Worm (Caenorhabditis elegans) whole organism, young adult: ENCODE measurements around the gene irld-33.

ENCODE experiments used
- B0261.1 ChIP-seq: sonication (generic microtip); optimal IDR thresholded peaks from 2 replicates; lab custom pipeline; 2016; ENCODE audit warnings: mild to moderate bottlenecking, missing genetic modification characterization, moderate library complexity, missing compliant biosample characterization
- F22D6.2 ChIP-seq: sonication (generic microtip); optimal IDR thresholded peaks from 2 replicates; lab custom pipeline; 2016; ENCODE audit warnings: mild to moderate bottlenecking, missing genetic modification characterization, missing compliant biosample characterization
- F39B2.1 ChIP-seq: fragments of 200-800 bp; sonication (Bioruptor generic); IDR thresholded peaks from 2 replicates; pipeline ENCODE4 v1.3.6; 2022; ENCODE audit warnings: missing genetic modification reagents, missing genetic modification characterization, missing compliant biosample characterization
- Y56A3A.18 ChIP-seq: fragments of 200-800 bp; sonication (Bioruptor generic); IDR thresholded peaks from 2 replicates; pipeline ENCODE4 v1.3.6; 2022; ENCODE audit warnings: missing genetic modification reagents, missing genetic modification characterization, missing compliant biosample characterization
- aptf-3 ChIP-seq: fragments of 200-800 bp; sonication (Bioruptor generic); IDR thresholded peaks from 2 replicates; pipeline ENCODE4 v1.3.6; 2022; ENCODE audit warnings: missing genetic modification characterization, missing compliant biosample characterization
- hlh-12 ChIP-seq: sonication (generic microtip); optimal IDR thresholded peaks from 2 replicates; lab custom pipeline; 2016; ENCODE audit warnings: missing genetic modification characterization, missing compliant biosample characterization
- hmg-20 ChIP-seq: fragments of 200-800 bp; sonication (Bioruptor generic); IDR thresholded peaks from 2 replicates; pipeline ENCODE4 v1.3.6; 2022; ENCODE audit warnings: missing genetic modification reagents, missing genetic modification characterization, missing compliant biosample characterization
- let-607 ChIP-seq, 2 experiments: fragments of 200-800 bp in 1 of 2; sonication (Bioruptor generic) in 1 of 2; sonication (generic microtip) in 1 of 2; optimal IDR thresholded peaks; 2 replicates each; lab custom pipeline; 2016 to 2018; ENCODE audit warnings: mild to moderate bottlenecking in 2 of 2, missing compliant biosample characterization in 2 of 2, missing genetic modification characterization in 2 of 2, moderate library complexity in 2 of 2, missing genotype in 1 of 2
- mes-4 ChIP-seq: sonication (generic microtip); optimal IDR thresholded peaks from 2 replicates; lab custom pipeline; 2016; ENCODE audit warnings: missing genotype, missing genetic modification characterization, missing compliant biosample characterization
- nfyb-1 ChIP-seq: fragments of 200-800 bp; sonication (Bioruptor generic); IDR thresholded peaks from 2 replicates; pipeline ENCODE4 v1.3.6; 2022; ENCODE audit warnings: missing genetic modification reagents, missing genetic modification characterization, missing compliant biosample characterization
- rcor-1 ChIP-seq: fragments of 200-800 bp; sonication (Bioruptor generic); IDR thresholded peaks from 2 replicates; pipeline ENCODE4 v1.3.6; 2022; ENCODE audit warnings: missing genetic modification reagents, missing genetic modification characterization, missing compliant biosample characterization
- rec-8 ChIP-seq, 2 experiments: sonication (generic microtip); optimal IDR thresholded peaks; 2 replicates each; lab custom pipeline; 2016; ENCODE audit warnings: mild to moderate bottlenecking in 2 of 2, missing genetic modification characterization in 2 of 2, missing genetic modification reagents in 2 of 2, missing genotype in 2 of 2, missing biosample characterization in 1 of 2, missing compliant biosample characterization in 1 of 2, moderate library complexity in 1 of 2
- snpc-3.4 ChIP-seq: sonication (generic microtip); optimal IDR thresholded peaks from 2 replicates; lab custom pipeline; 2017; ENCODE audit warnings: missing genetic modification characterization, mild to moderate bottlenecking, missing compliant biosample characterization, antibody characterized with exemption, moderate library complexity, missing genotype, missing genetic modification reagents
- unc-62 ChIP-seq: fragments of 150-350 bp; optimal IDR thresholded peaks from 2 replicates; lab custom pipeline; 2014; ENCODE audit warnings: missing biosample characterization, missing genetic modification reagents, missing genetic modification characterization

DNA sequence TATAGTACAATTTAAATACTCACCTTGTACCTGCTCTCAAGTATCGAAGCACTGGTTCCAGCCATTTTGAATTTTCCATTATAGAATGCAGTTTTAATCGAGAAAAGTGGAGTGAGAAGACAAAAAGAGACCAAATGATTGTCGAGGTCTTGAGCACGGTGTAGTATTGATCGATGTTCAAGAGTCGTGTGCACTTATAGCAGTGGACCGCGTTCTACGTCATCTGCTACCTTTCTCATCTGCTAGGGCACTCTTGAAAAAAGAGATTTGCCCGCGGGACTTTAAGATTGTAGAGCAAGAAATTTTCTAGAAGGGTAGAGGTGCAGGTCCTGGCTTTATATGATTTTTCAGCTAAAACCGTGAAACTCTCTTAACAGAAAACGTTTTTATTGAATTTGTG, 46.0 kb upstream of the irld-33 start, which contains the start of gene fbxc-21:
- TF ChIP-seq unc-62 (GFP tag; lab: Kevin White, UChicago) = no peak
- no peak for TF ChIP-seq snpc-3.4 (tag; lab: Kevin White, UChicago)
- no peak for TF ChIP-seq Y56A3A.18
- no peak for TF ChIP-seq mes-4
- no peak for TF ChIP-seq let-607 (tag; optimal IDR thresholded peaks at IDR 0.05; lab: Kevin White, UChicago)
- TF ChIP-seq F22D6.2 (tag; lab: Kevin White, UChicago) = no peak
- no peak for TF ChIP-seq hlh-12
- TF ChIP-seq F39B2.1 = no peak
- TF ChIP-seq nfyb-1 (GFP tag; lab: Robert Waterston, UW) = no peak
- no peak for TF ChIP-seq hmg-20
- no peak for TF ChIP-seq B0261.1 (tag; lab: Kevin White, UChicago)
- no peak for TF ChIP-seq aptf-3 (GFP tag; lab: Robert Waterston, UW)
- no peak for TF ChIP-seq rcor-1 (GFP tag; lab: Robert Waterston, UW)
- TF ChIP-seq rec-8 (tag; optimal IDR thresholded peaks at IDR 0.05; lab: Kevin White, UChicago) = no peak
